Worm (Caenorhabditis elegans) whole organism, young adult: ENCODE data around the gene C44C10.15.
A peak's percentile ranks its signal among the peaks of the same experiment; 100 is the strongest.

Source experiments
- C17E4.6 ChIP-seq: fragments of 200-800 bp; sonication (Bioruptor generic); IDR thresholded peaks from 2 replicates; pipeline ENCODE4 v1.3.6; 2022; ENCODE audit warnings: missing genetic modification reagents, missing genetic modification characterization, missing compliant biosample characterization
- F23B12.7 ChIP-seq: sonication (generic microtip); optimal IDR thresholded peaks from 2 replicates; lab custom pipeline; 2017; ENCODE audit warnings: missing genetic modification characterization, mild to moderate bottlenecking, missing compliant biosample characterization, antibody characterized with exemption, moderate library complexity; ENCODE audit not compliant: insufficient read depth
- F49E8.2 ChIP-seq: sonication (generic microtip); optimal IDR thresholded peaks from 3 replicates; lab custom pipeline; 2017; ENCODE audit warnings: missing genetic modification characterization, mild to moderate bottlenecking, missing compliant biosample characterization, antibody characterized with exemption, moderate library complexity; ENCODE audit not compliant: insufficient read depth
- F57A8.1 ChIP-seq: fragments of 200-800 bp; sonication (Bioruptor generic); optimal IDR thresholded peaks from 2 replicates; lab custom pipeline; 2018; ENCODE audit warnings: mild to moderate bottlenecking, missing genetic modification characterization, moderate library complexity, missing compliant biosample characterization
- F57C9.4 ChIP-seq: sonication (generic microtip); optimal IDR thresholded peaks from 2 replicates; lab custom pipeline; 2017; ENCODE audit warnings: mild to moderate bottlenecking, missing genetic modification characterization, missing compliant biosample characterization
- K11D2.4 ChIP-seq: fragments of 200-800 bp; sonication (Bioruptor generic); IDR thresholded peaks from 2 replicates; pipeline ENCODE4 v1.3.6; 2022; ENCODE audit warnings: missing genetic modification reagents, missing genetic modification characterization, missing compliant biosample characterization
- T07F8.4 ChIP-seq: sonication (generic microtip); optimal IDR thresholded peaks from 2 replicates; lab custom pipeline; 2016; ENCODE audit warnings: mild to moderate bottlenecking, missing genetic modification characterization, moderate library complexity, missing compliant biosample characterization
- Y53G8AR.9 ChIP-seq: fragments of 200-800 bp; sonication (Bioruptor generic); conservative IDR thresholded peaks from 2 replicates; pipeline ENCODE4 v1.3.6; 2022; ENCODE audit warnings: missing genetic modification reagents, missing genetic modification characterization, missing compliant biosample characterization
- Y67H2A.10 ChIP-seq: fragments of 200-800 bp; sonication (Bioruptor generic); conservative IDR thresholded peaks from 2 replicates; pipeline ENCODE4 v1.3.6; 2022; ENCODE audit warnings: missing genetic modification reagents, missing genetic modification characterization, missing compliant biosample characterization
- atf-7 ChIP-seq: sonication (generic microtip); optimal IDR thresholded peaks from 2 replicates; lab custom pipeline; 2017; ENCODE audit warnings: mild to moderate bottlenecking, missing genetic modification characterization, missing compliant biosample characterization
- attf-3 ChIP-seq: fragments of 200-800 bp; sonication (Bioruptor generic); conservative IDR thresholded peaks from 2 replicates; pipeline ENCODE4 v1.3.6; 2022; ENCODE audit warnings: missing genetic modification reagents, missing genetic modification characterization, missing compliant biosample characterization
- ceh-27 ChIP-seq: fragments of 200-800 bp; sonication (Bioruptor generic); optimal IDR thresholded peaks from 2 replicates; lab custom pipeline; 2018; ENCODE audit warnings: mild to moderate bottlenecking, missing genetic modification characterization, moderate library complexity, missing compliant biosample characterization
- chd-7 ChIP-seq: sonication (generic microtip); optimal IDR thresholded peaks from 2 replicates; lab custom pipeline; 2016; ENCODE audit warnings: mild to moderate bottlenecking, missing genetic modification characterization, moderate library complexity, missing compliant biosample characterization
- dpl-1 ChIP-seq: fragments of 150-350 bp; optimal IDR thresholded peaks from 2 replicates; lab custom pipeline; 2014; ENCODE audit warnings: missing biosample characterization, missing genetic modification reagents, missing genetic modification characterization
- efl-1 ChIP-seq: fragments of 150-350 bp; optimal IDR thresholded peaks from 2 replicates; lab custom pipeline; 2014; ENCODE audit warnings: missing biosample characterization, missing genetic modification reagents, missing genetic modification characterization
- egrh-3 ChIP-seq: fragments of 200-800 bp; sonication (Bioruptor generic); IDR thresholded peaks from 2 replicates; pipeline ENCODE4 v1.3.6; 2022; ENCODE audit warnings: missing genetic modification reagents, missing genetic modification characterization, missing compliant biosample characterization
- ekl-4 ChIP-seq: fragments of 200-800 bp; sonication (Bioruptor generic); IDR thresholded peaks from 2 replicates; pipeline ENCODE4 v1.3.6; 2022; ENCODE audit warnings: missing genetic modification reagents, missing genetic modification characterization, missing compliant biosample characterization
- ets-4 ChIP-seq: fragments of 200-800 bp; sonication (Bioruptor generic); optimal IDR thresholded peaks from 2 replicates; lab custom pipeline; 2018; ENCODE audit warnings: mild to moderate bottlenecking, missing genetic modification characterization, missing compliant biosample characterization
- him-1 ChIP-seq: sonication (generic microtip); optimal IDR thresholded peaks from 2 replicates; lab custom pipeline; 2016; ENCODE audit warnings: missing genotype, missing genetic modification reagents, missing genetic modification characterization, missing compliant biosample characterization
- hlh-26 ChIP-seq: fragments of 200-800 bp; sonication (Bioruptor generic); conservative IDR thresholded peaks from 2 replicates; pipeline ENCODE4 v1.3.6; 2022; ENCODE audit warnings: missing genetic modification reagents, missing genetic modification characterization, missing compliant biosample characterization
- hrde-1 ChIP-seq: sonication (generic microtip); optimal IDR thresholded peaks from 2 replicates; lab custom pipeline; 2016; ENCODE audit warnings: missing genetic modification characterization, mild to moderate bottlenecking, missing compliant biosample characterization, moderate library complexity, missing genotype, missing genetic modification reagents, borderline replicate concordance
- let-607 ChIP-seq, 2 experiments: fragments of 200-800 bp in 1 of 2; sonication (Bioruptor generic) in 1 of 2; sonication (generic microtip) in 1 of 2; optimal IDR thresholded peaks; 2 replicates each; lab custom pipeline; 2016 to 2018; ENCODE audit warnings: mild to moderate bottlenecking in 2 of 2, missing compliant biosample characterization in 2 of 2, missing genetic modification characterization in 2 of 2, moderate library complexity in 2 of 2, missing genotype in 1 of 2
- lin-26 ChIP-seq: fragments of 200-800 bp; sonication (Bioruptor generic); IDR thresholded peaks from 2 replicates; pipeline ENCODE4 v1.3.6; 2022; ENCODE audit warnings: missing genetic modification reagents, missing genetic modification characterization, missing compliant biosample characterization
- lsy-27 ChIP-seq: sonication (generic microtip); optimal IDR thresholded peaks from 2 replicates; lab custom pipeline; 2017; ENCODE audit warnings: missing genetic modification characterization, mild to moderate bottlenecking, missing compliant biosample characterization, antibody characterized with exemption, missing genotype, borderline replicate concordance; ENCODE audit not compliant: insufficient read depth
- madf-6 ChIP-seq: fragments of 200-800 bp; sonication (Bioruptor generic); IDR thresholded peaks from 2 replicates; pipeline ENCODE4 v1.3.6; 2022; ENCODE audit warnings: missing genetic modification reagents, missing genetic modification characterization, missing compliant biosample characterization
- mel-28 ChIP-seq: sonication (generic microtip); optimal IDR thresholded peaks from 2 replicates; lab custom pipeline; 2016; ENCODE audit warnings: borderline replicate concordance, mild to moderate bottlenecking, missing genetic modification characterization, missing compliant biosample characterization
- mes-4 ChIP-seq: sonication (generic microtip); optimal IDR thresholded peaks from 2 replicates; lab custom pipeline; 2016; ENCODE audit warnings: missing genotype, missing genetic modification characterization, missing compliant biosample characterization
- nfyb-1 ChIP-seq: fragments of 200-800 bp; sonication (Bioruptor generic); IDR thresholded peaks from 2 replicates; pipeline ENCODE4 v1.3.6; 2022; ENCODE audit warnings: missing genetic modification reagents, missing genetic modification characterization, missing compliant biosample characterization
- nhr-80 ChIP-seq: sonication (generic microtip); optimal IDR thresholded peaks from 2 replicates; lab custom pipeline; 2016; ENCODE audit warnings: missing genetic modification characterization, missing compliant biosample characterization
- rcor-1 ChIP-seq: fragments of 200-800 bp; sonication (Bioruptor generic); IDR thresholded peaks from 2 replicates; pipeline ENCODE4 v1.3.6; 2022; ENCODE audit warnings: missing genetic modification reagents, missing genetic modification characterization, missing compliant biosample characterization
- repo-1 ChIP-seq: sonication (generic microtip); optimal IDR thresholded peaks from 2 replicates; lab custom pipeline; 2017; ENCODE audit warnings: mild to moderate bottlenecking, missing genetic modification characterization, missing compliant biosample characterization
- snpc-3.4 ChIP-seq: sonication (generic microtip); optimal IDR thresholded peaks from 2 replicates; lab custom pipeline; 2017; ENCODE audit warnings: missing genetic modification characterization, mild to moderate bottlenecking, missing compliant biosample characterization, antibody characterized with exemption, moderate library complexity, missing genotype, missing genetic modification reagents
- snpc-4 ChIP-seq, 5 experiments: fragments of 150-350 bp in 1 of 5; sonication (generic microtip) in 4 of 5; optimal IDR thresholded peaks; 2 replicates each; lab custom pipeline; 2014 to 2018; ENCODE audit warnings: missing genetic modification characterization in 5 of 5, missing biosample characterization in 3 of 5, antibody characterized with exemption in 2 of 5, mild to moderate bottlenecking in 2 of 5, missing compliant biosample characterization in 2 of 5, missing genotype in 2 of 5, moderate library complexity in 2 of 5, missing genetic modification reagents in 1 of 5
- sptf-2 ChIP-seq: fragments of 200-800 bp; sonication (Bioruptor generic); optimal IDR thresholded peaks from 2 replicates; lab custom pipeline; 2018; ENCODE audit warnings: mild to moderate bottlenecking, missing genetic modification characterization, missing compliant biosample characterization
- unc-62 ChIP-seq: fragments of 150-350 bp; optimal IDR thresholded peaks from 2 replicates; lab custom pipeline; 2014; ENCODE audit warnings: missing biosample characterization, missing genetic modification reagents, missing genetic modification characterization
- zfh-2 ChIP-seq: fragments of 200-800 bp; sonication (Bioruptor generic); conservative IDR thresholded peaks from 2 replicates; pipeline ENCODE4 v1.3.6; 2022; ENCODE audit warnings: missing genetic modification reagents, missing genetic modification characterization, missing compliant biosample characterization
- ztf-22 ChIP-seq: fragments of 200-800 bp; sonication (Bioruptor generic); optimal IDR thresholded peaks from 2 replicates; lab custom pipeline; 2018; ENCODE audit warnings: mild to moderate bottlenecking, missing genetic modification characterization, moderate library complexity, missing compliant biosample characterization
- ztf-25 ChIP-seq: fragments of 200-800 bp; sonication (Bioruptor generic); IDR thresholded peaks from 2 replicates; pipeline ENCODE4 v1.3.6; 2022; ENCODE audit warnings: missing genetic modification reagents, missing genetic modification characterization, missing compliant biosample characterization
- ztf-26 ChIP-seq: sonication (generic microtip); optimal IDR thresholded peaks from 2 replicates; lab custom pipeline; 2017; ENCODE audit warnings: missing genetic modification characterization, missing compliant biosample characterization
- ztf-28 ChIP-seq: fragments of 200-800 bp; sonication (Bioruptor generic); IDR thresholded peaks from 2 replicates; pipeline ENCODE4 v1.3.6; 2022; ENCODE audit warnings: missing genetic modification reagents, missing genetic modification characterization, missing compliant biosample characterization
- ztf-6 ChIP-seq: fragments of 200-800 bp; sonication (Bioruptor generic); IDR thresholded peaks from 2 replicates; pipeline ENCODE4 v1.3.6; 2022; ENCODE audit warnings: missing genetic modification reagents, missing genetic modification characterization, missing compliant biosample characterization

C44C10.15 gene

DNA sequence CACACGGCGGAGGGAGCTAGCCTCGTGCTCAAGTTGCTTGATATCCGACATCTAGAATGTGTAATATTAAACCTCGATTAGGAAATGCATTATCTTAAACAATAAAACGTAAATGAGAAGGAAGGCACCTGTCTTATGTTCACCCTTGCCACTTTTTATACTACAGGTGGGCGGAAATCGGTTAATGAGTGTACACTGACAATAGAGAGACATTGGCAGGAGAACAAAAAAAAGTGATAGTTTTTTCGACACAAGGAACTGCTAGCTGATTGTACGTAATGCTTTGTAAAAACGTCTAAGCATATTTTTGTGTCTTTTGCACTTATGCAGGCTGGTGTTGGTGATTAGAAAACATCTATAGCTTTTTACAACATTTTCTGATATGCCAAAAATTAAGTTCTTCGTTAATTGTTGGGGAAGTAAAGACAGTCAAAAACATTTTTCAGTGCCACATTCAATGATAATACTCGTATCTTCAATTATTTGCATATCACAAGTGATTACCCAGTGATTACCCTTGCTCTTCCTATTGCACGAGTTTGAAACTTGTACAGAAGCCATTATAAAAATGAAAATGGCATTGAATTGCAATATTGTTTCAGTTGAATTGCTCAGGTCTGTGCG lies 12.2 kb upstream of the C44C10.15 start, which contains the start of gene col-180:
TSS of gene col-180 (minus strand) at position 51 of the 624 bp plus-strand sequence.
- no peak for TF ChIP-seq lin-26 (GFP tag; lab: Robert Waterston, UW)
- TF ChIP-seq F49E8.2 (tag; lab: Kevin White, UChicago) = no peak
- no peak for TF ChIP-seq ztf-6 (GFP tag; lab: Robert Waterston, UW)
- no peak for TF ChIP-seq snpc-3.4 (tag; lab: Kevin White, UChicago)
- TF ChIP-seq C17E4.6 = no peak
- TF ChIP-seq ztf-25 = no peak
- no peak for TF ChIP-seq nfyb-1 (GFP tag; lab: Robert Waterston, UW)

DNA sequence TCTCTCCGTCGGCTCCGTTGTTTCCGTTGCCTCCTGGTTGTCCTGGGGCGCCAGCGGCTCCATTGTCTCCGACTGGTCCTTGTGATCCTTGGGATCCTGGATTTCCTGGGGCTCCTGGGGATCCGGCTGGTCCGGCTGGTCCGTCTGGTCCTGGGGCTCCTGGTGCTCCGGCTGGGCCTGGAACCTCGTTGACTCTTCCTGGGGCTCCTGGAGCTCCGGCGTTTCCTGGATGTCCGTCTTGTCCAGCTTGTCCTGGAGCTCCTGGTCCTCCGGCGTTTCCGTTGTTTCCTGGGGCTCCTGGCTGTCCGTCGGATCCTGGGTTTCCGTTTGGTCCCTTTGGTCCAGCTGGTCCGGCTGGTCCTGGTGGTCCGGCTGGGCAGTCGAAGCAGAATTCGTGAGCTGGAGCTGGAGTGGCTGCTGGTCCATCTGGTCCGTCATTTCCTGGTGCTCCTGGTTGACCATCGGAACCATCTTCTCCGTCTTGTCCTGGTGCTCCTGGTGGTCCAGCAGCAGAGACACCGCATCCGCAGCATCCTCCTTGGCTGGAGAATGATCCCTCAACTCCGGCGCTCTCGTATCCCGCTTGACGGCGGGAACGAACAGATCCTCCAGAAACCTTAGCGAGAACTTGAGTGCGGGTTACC lies 11.4 kb upstream of the C44C10.15 start:
- TF ChIP-seq zfh-2 = peak; percentile 90
- TF ChIP-seq attf-3 = no peak
- TF ChIP-seq ztf-25 = 0 out of 2 replicates have a peak, but pooled peaks have one; percentile 13
- peak; percentile 95 for TF ChIP-seq egrh-3 (GFP tag; lab: Robert Waterston, UW)
- TF ChIP-seq nfyb-1 (GFP tag; lab: Robert Waterston, UW) = 0 out of 2 replicates have a peak, but pooled peaks have one; percentile 17

DNA sequence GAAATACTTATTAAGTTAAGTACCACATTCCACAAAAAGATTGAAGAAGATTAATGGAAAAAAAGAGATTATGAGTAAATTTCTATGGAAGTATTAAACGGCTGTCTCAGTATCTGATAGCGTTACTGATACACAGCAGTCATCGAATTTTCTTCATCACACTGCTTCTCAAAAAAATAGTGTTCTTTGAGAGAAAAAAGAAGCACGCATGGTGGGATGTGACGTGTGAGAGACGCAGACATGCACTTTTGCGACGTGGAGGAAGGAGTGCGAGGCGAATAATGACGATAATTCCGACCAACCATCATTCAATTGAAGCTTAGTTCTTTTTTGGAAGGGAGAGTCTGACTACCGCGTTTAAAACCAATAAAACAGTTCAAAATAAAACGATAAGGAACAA lies 10.1 kb upstream of the C44C10.15 start, which contains the start of gene C44C10.11:
TSS of gene C44C10.11 (minus strand) at position 115 of the 400 bp plus-strand sequence.
- TF ChIP-seq F57A8.1 (GFP tag; lab: Kevin White, UChicago) = no peak
- no peak for TF ChIP-seq him-1 (tag; lab: Kevin White, UChicago)
- no peak for TF ChIP-seq ztf-22 (GFP tag; lab: Kevin White, UChicago)
- peak; percentile 88 to 91 for TF ChIP-seq let-607 (tag; optimal IDR thresholded peaks at IDR 0.05; lab: Kevin White, UChicago)
- TF ChIP-seq hlh-26 (GFP tag; lab: Robert Waterston, UW) = no peak
- no peak for TF ChIP-seq snpc-4 (GFP tag; optimal IDR thresholded peaks at IDR 0.05; lab: Kevin White, UChicago)
- TF ChIP-seq snpc-4 (tag; optimal IDR thresholded peaks at IDR 0.05; lab: Kevin White, UChicago) = no peak
- TF ChIP-seq atf-7 (tag; lab: Kevin White, UChicago) = peak; percentile 75
- no peak for TF ChIP-seq sptf-2 (GFP tag; lab: Kevin White, UChicago)
- no peak for TF ChIP-seq ekl-4 (GFP tag; lab: Robert Waterston, UW)
- TF ChIP-seq unc-62 = peak; percentile 49
- peak; percentile 99 for TF ChIP-seq nhr-80 (tag; lab: Kevin White, UChicago)
- peak; percentile 80 for TF ChIP-seq ets-4 (GFP tag; lab: Kevin White, UChicago)
- no peak for TF ChIP-seq madf-6
- no peak for TF ChIP-seq F57C9.4 (tag; lab: Kevin White, UChicago)
- no peak for TF ChIP-seq dpl-1 (GFP tag; lab: Kevin White, UChicago)
- no peak for TF ChIP-seq Y53G8AR.9 (GFP tag; lab: Robert Waterston, UW)
- no peak for TF ChIP-seq lsy-27 (tag; lab: Kevin White, UChicago)
- no peak for TF ChIP-seq K11D2.4 (GFP tag; lab: Robert Waterston, UW)

DNA sequence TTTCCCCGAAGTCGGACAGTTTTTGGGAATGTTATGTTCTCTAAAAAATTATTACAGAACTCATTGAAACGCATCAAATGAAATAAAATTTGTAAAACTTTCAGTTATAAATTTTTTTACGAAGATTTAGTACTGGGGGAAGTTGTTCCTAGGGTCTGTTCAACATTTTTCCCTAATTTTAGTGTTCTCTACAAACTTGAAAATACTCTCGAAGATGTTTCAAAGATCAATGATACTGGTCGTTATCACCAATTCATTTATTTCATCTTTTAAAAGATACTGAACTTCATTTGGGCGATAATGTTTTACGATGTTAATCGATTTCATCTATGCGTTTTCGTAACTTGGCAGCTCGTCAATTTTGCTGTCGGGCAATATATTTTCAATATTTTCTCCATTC lies 2.1 kb upstream of the C44C10.15 start, which contains the start of gene C44C10.3:
TSS of gene C44C10.3 (plus strand) at position 301 of the 400 bp plus-strand sequence.
- no peak for TF ChIP-seq ztf-28 (GFP tag; lab: Robert Waterston, UW)
- no peak for TF ChIP-seq efl-1 (GFP tag; lab: Kevin White, UChicago)
- TF ChIP-seq repo-1 = no peak
- TF ChIP-seq mel-28 (tag; lab: Kevin White, UChicago) = no peak
- no peak for TF ChIP-seq Y67H2A.10 (GFP tag; lab: Robert Waterston, UW)
- TF ChIP-seq T07F8.4 (tag; lab: Kevin White, UChicago) = no peak
- no peak for TF ChIP-seq mes-4
- TF ChIP-seq rcor-1 (GFP tag; lab: Robert Waterston, UW) = no peak
- TF ChIP-seq F23B12.7 = no peak
- TF ChIP-seq ztf-26 (tag; lab: Kevin White, UChicago) = no peak
- no peak for TF ChIP-seq ceh-27 (GFP tag; lab: Kevin White, UChicago)
- no peak for TF ChIP-seq chd-7
- TF ChIP-seq hrde-1 (tag; lab: Kevin White, UChicago) = no peak
